Worm (Caenorhabditis elegans): ENCODE results near the gene F53F4.4.

DNA sequence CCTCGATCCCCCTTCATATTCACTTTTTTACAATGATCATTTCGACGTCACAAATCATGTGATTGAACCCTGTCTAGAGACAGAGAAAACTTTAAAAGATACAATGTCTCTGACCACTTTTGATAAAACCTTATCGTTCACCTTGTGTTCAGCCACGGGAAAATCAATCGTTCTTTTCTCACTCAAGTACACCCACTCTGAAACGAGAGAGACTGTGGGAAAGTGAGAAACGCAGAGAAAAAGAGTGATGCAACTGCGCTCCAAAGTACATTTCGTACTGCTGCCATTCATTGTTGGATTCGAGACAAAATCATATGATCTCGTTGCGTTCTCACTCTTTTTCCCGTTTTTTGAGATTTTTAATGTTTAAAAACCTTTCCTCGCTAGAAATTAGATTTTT, 28.0 kb upstream of the F53F4.4 start:
- TF ChIP-seq lsy-2 (tag; optimal IDR thresholded peaks at IDR 0.05), result peak; percentile 25
- TF ChIP-seq nhr-12 (tag; optimal IDR thresholded peaks at IDR 0.05), result no peak
- TF ChIP-seq elt-3 (tag; optimal IDR thresholded peaks at IDR 0.05), result no peak

All from whole organism, mixed stage, embryonic.